Fruit fly (Drosophila melanogaster): ENCODE measurements around the gene alphaKap4.

Gene alphaKap4

DNA sequence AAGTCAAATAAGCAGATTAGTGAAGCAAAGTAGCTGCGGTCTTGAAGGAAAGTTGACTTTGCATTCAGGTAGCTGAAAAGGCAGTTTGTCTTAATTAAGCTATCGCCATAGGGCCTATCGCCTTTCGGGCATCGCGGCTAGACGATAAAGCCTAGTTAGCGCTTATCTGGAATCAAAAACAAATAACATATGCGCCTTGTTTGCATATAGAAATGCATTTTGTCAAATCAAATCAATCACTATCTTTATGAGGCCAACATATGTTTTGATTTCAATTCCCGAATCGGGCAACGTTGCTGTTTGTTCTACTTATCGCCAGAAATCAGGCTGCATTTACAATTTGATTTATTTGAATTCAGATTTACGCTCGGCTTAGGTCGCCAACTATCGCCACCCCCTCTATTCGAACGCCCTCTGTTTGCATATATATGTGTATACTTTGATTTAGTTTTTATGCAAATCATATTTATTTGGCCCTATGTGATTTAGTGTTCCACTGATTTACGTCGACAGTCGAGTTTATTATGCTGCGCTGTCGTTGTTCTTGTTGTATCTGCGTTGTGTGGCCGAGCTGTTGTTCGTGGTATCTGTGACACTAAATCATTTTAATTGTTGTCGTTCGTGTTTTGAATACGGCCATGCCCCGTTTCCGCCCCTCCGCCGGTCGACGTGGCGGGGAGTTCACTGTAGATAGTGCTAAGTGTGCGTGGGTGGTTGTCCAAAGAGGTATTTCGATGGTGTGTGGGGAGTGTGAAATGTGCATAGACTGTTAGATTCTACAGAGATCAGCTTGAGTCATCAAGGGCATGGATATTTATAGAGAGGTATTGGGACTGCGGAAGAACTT lies 36.0 kb downstream of the alphaKap4 start:
- peak; percentile 12 for TF ChIP-seq sv (GFP tag; optimal IDR thresholded peaks at IDR 0.05)
- no peak for TF ChIP-seq rgr (GFP tag; optimal IDR thresholded peaks at IDR 0.05)

DNA sequence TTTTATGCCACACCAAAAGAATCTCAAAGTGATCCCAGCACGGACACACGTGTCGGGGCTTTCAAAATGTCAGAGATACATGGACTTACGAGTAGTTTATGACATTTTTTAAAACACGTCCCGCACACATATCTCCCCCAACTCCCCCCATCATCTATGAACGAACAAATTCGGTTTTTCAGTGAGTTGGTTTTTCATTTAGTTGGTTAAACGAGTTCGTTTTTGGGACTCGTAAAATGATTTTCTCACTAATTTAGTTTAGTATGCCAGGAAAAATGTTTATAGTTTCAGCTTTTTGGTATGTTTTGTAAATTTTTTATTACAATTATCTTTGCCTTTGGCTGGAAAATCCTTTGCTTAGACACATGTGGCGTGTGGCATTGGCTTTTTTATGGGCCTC lies 39.4 kb downstream of the alphaKap4 start:
- TF ChIP-seq Rel (GFP tag; optimal IDR thresholded peaks at IDR 0.05): no peak
- no peak for TF ChIP-seq Rel (tag; optimal IDR thresholded peaks at IDR 0.05)

DNA sequence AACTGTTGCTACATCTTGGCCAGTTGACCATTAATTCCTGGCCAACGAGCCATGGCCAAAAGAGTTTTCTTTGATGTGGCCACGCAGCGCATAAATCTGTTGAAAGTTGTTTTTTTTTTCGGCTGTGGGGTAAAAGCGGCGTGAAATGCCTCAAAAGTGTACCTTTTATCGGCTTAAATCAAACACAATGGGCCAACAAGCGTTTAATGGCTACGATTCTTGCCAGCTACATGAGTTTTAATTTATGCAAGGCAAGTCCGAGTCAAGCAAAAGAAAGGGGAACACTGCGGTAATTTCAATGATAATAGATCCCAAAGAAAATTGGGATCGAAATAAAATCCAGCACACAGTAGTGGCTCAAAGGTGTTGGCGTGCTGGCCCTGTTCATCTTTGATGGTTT lies 40.7 kb downstream of the alphaKap4 start:
- TF ChIP-seq brk (GFP tag; optimal IDR thresholded peaks at IDR 0.05) (no peak), lola (GFP tag; optimal IDR thresholded peaks at IDR 0.05) (no peak), h (GFP tag; optimal IDR thresholded peaks at IDR 0.05) (no peak), pan (optimal IDR thresholded peaks at IDR 0.05) (no peak), dsf (GFP tag; optimal IDR thresholded peaks at IDR 0.05; ENCODE audit: borderline replicate concordance) (no peak), dl (GFP tag; optimal IDR thresholded peaks at IDR 0.05; ENCODE audit: insufficient read depth in 1 of 2, partially characterized antibody in 2 of 2) (no peak), CG32264 (GFP tag; optimal IDR thresholded peaks at IDR 0.05) (no peak)

DNA sequence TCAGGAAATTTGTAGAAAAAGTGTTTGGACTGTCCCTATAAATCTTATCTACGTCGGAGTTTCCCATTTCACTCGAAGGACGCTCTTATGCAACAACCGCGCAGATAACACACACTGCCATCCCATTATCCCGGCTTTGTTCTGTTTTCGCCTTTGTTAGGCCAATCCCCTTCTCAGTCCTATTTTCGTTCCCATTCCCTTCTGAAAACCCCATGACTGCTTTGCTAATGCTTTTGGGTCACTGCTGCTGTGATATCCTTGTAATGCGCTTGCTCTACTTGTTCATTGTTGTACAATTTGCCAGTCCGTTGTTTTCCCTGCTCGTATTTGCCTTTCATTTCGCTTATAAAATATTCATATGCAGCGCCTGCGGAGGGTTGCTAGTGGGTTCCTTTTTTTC lies 41.7 kb downstream of the alphaKap4 start:
- TF ChIP-seq Dfd (GFP tag; optimal IDR thresholded peaks at IDR 0.05) (no peak), h (GFP tag; optimal IDR thresholded peaks at IDR 0.05) (no peak), N (GFP tag; optimal IDR thresholded peaks at IDR 0.05) (no peak), Hr78 (GFP tag; optimal IDR thresholded peaks at IDR 0.05) (no peak), sage (GFP tag; optimal IDR thresholded peaks at IDR 0.05) (no peak), GATAd (GFP tag; optimal IDR thresholded peaks at IDR 0.05) (no peak), jim (GFP tag; optimal IDR thresholded peaks at IDR 0.05) (no peak), CG9705 (GFP tag; optimal IDR thresholded peaks at IDR 0.05) (no peak), Mio (GFP tag; optimal IDR thresholded peaks at IDR 0.05) (no peak)

DNA sequence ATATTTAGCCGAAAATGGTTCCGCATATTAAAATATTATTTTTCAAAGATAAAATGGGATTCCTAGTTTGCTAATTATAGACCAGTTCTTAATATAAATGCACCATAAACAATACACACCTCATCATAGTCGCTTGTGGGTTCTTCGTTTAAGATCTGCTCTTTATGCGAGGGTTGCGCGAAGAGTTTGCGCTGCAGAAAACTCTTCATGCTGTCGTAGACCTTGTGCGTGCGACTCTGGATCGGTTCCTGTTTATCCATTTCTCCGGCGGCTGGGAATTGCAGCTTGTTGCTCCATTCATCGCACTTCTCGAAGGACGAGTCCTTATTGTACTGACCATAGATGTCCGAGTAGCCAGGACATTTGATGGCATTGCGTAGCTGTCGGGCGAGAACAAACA lies 42.1 kb downstream of the alphaKap4 start:
- TF ChIP-seq sv (GFP tag; optimal IDR thresholded peaks at IDR 0.05): no peak
- no peak for TF ChIP-seq woc (GFP tag; optimal IDR thresholded peaks at IDR 0.05)
- TF ChIP-seq Myc (optimal IDR thresholded peaks at IDR 0.05): no peak
- TF ChIP-seq Vsx2 (GFP tag; optimal IDR thresholded peaks at IDR 0.05; ENCODE audit: partially characterized antibody): no peak
- TF ChIP-seq Dfd (GFP tag; optimal IDR thresholded peaks at IDR 0.05): no peak
- no peak for TF ChIP-seq br (GFP tag; optimal IDR thresholded peaks at IDR 0.05)

DNA sequence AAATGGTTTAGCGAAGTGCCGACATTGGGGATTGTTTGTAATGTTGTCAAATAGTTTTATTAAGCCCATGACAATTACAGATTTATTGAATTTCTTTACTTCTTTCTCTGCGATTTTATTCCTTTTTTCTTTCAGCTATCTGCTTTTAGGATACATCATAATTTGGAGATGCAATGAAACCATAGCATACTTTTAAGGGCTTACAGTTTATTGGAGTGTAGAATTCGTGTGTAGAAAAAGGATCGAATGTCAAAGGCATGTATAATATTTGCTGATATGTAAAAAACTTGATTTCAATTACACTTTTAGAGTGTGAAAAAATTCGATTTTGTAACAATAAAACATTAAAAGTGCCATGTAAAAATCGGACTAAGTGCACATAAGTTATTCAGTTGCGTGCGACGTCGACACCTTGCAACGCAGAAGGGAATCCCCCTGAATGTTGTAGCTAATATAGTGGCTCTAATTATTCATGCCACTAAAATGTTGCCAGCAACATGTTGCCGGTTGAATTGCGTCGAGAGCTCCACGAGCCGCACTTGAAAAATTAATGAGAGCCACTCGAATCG lies 43.9 kb downstream of the alphaKap4 start:
- no peak for TF ChIP-seq br (GFP tag; optimal IDR thresholded peaks at IDR 0.05)
- peak; percentile 51 for TF ChIP-seq Myc (optimal IDR thresholded peaks at IDR 0.05)
- no peak for TF ChIP-seq Mio (GFP tag; optimal IDR thresholded peaks at IDR 0.05)
- no peak for TF ChIP-seq dmrt93B (GFP tag; optimal IDR thresholded peaks at IDR 0.05)

DNA sequence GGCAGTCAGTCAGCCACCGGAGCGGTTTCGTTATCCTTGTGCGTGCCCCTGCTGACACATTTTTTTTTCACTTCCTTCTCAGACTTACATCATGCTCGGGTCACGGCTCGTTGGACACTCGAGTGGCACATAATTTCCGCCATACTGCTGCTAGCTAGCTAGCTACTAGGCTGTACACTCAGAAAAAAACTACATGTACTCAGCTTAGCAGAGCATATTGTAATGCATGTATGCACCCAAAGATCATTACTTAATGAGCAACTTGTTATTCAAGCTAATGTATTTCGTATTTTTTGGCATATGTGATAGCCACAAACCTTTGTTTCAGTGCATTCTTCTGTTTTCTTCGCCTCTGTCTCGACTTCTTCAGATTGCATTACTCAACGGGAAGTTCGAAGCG lies 46.4 kb downstream of the alphaKap4 start:
- TF ChIP-seq Dif (GFP tag; optimal IDR thresholded peaks at IDR 0.05; ENCODE audit: partially characterized antibody) (no peak), Hr83 (GFP tag; optimal IDR thresholded peaks at IDR 0.05; ENCODE audit: poor library complexity, severe bottlenecking) (no peak), Myc (optimal IDR thresholded peaks at IDR 0.05) (no peak), Jra (GFP tag; optimal IDR thresholded peaks at IDR 0.05) (no peak), dl (GFP tag; optimal IDR thresholded peaks at IDR 0.05; ENCODE audit: insufficient read depth in 1 of 2, partially characterized antibody in 2 of 2) (no peak), CG9705 (GFP tag; optimal IDR thresholded peaks at IDR 0.05) (no peak), sage (GFP tag; optimal IDR thresholded peaks at IDR 0.05) (no peak), rgr (GFP tag; optimal IDR thresholded peaks at IDR 0.05) (no peak), N (GFP tag; optimal IDR thresholded peaks at IDR 0.05) (no peak), jim (GFP tag; optimal IDR thresholded peaks at IDR 0.05) (no peak), br (GFP tag; optimal IDR thresholded peaks at IDR 0.05) (no peak), Hr78 (GFP tag; optimal IDR thresholded peaks at IDR 0.05) (no peak), sv (GFP tag; optimal IDR thresholded peaks at IDR 0.05) (no peak)

Measured in whole organism, wandering third instar larva.